Fruit fly (Drosophila melanogaster): Measurements from ENCODE around the gene HIP.

The HIP gene

DNA sequence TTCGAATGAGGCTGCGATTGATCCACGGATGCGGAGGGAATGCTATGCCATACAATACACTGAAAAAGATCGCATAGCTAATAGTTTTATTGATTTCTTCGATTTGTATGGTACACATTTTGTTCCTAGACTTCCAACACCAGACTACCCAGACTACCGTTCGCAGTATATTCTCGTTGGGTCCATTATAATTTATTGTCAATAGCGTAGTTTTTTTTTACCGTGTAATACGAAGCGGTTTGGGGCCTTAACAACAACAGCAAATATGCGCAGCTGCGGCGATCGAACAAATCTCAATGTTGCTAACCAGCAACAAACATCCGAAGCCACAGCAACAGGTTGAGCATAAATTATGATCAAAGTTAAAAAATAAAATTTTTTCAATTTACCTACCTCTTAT lies 39.7 kb downstream of the HIP start (continued):
- TF ChIP-seq D19A (tag; optimal IDR thresholded peaks at IDR 0.05) (peak; percentile 63), CG14965 (GFP tag; optimal IDR thresholded peaks at IDR 0.05; ENCODE audit: borderline replicate concordance) (peak; percentile 26), corto (GFP tag; optimal IDR thresholded peaks at IDR 0.05) (no peak), da (GFP tag; optimal IDR thresholded peaks at IDR 0.05) (peak; percentile 56), Ada2b (GFP tag; IDR thresholded peaks at IDR 0.05) (peak; percentile 77), Fer1 (GFP tag; optimal IDR thresholded peaks at IDR 0.05) (peak; percentile 80), CG15479 (GFP tag; optimal IDR thresholded peaks at IDR 0.05) (no peak), fd3F (GFP tag; optimal IDR thresholded peaks at IDR 0.05) (peak; percentile 70), CG7987 (GFP tag; optimal IDR thresholded peaks at IDR 0.05) (peak; percentile 50), B-H2 (GFP tag; optimal IDR thresholded peaks at IDR 0.05) (peak; percentile 57), row (GFP tag; IDR thresholded peaks at IDR 0.05) (peak; percentile 84), nmo (GFP tag; optimal IDR thresholded peaks at IDR 0.05) (peak; percentile 81), lola (GFP tag; optimal IDR thresholded peaks at IDR 0.05) (peak in 1 of 3 experiments; percentile 67), odd (GFP tag; optimal IDR thresholded peaks at IDR 0.05) (peak; percentile 72), CG34224 (GFP tag; IDR thresholded peaks at IDR 0.05; ENCODE audit: partially characterized antibody) (no peak), BtbVII (GFP tag; optimal IDR thresholded peaks at IDR 0.05) (peak; percentile 72), Drgx (GFP tag; IDR thresholded peaks at IDR 0.05) (peak; percentile 71), PHDP (tag; optimal IDR thresholded peaks at IDR 0.05) (peak; percentile 80), Hr39 (optimal IDR thresholded peaks at IDR 0.05) (no peak), usp (GFP tag; optimal IDR thresholded peaks at IDR 0.05) (no peak), insv (GFP tag; optimal IDR thresholded peaks at IDR 0.05) (no peak), CG10462 (GFP tag; optimal IDR thresholded peaks at IDR 0.05) (peak; percentile 40), pzg (GFP tag; optimal IDR thresholded peaks at IDR 0.05) (no peak), rib (GFP tag; IDR thresholded peaks at IDR 0.05) (0 out of 2 replicates have a peak, but pooled peaks have one; percentile 14), CG6654 (GFP tag; optimal IDR thresholded peaks at IDR 0.05) (peak; percentile 17), zfh1 (GFP tag; IDR thresholded peaks at IDR 0.05) (peak; percentile 79), ftz-f1 (GFP tag; optimal IDR thresholded peaks at IDR 0.05) (no peak), HHEX (GFP tag; optimal IDR thresholded peaks at IDR 0.05) (peak; percentile 82), ab (GFP tag; optimal IDR thresholded peaks at IDR 0.05) (peak; percentile 48), salm (tag; optimal IDR thresholded peaks at IDR 0.05) (peak; percentile 71), CG31388 (GFP tag; optimal IDR thresholded peaks at IDR 0.05) (no peak), chm (GFP tag; IDR thresholded peaks at IDR 0.05) (peak; percentile 80), CG12299 (tag; optimal IDR thresholded peaks at IDR 0.05) (peak; percentile 61), CG32772 (GFP tag; IDR thresholded peaks at IDR 0.05) (peak; percentile 74), dimm (GFP tag; IDR thresholded peaks at IDR 0.05) (no peak), jing (GFP tag; optimal IDR thresholded peaks at IDR 0.05) (peak; percentile 62), sna (GFP tag; IDR thresholded peaks at IDR 0.05; ENCODE audit: partially characterized antibody) (no peak), jumu (GFP tag; optimal IDR thresholded peaks at IDR 0.05) (peak; percentile 58), pho (GFP tag; optimal IDR thresholded peaks at IDR 0.05) (peak; percentile 67), grau (tag; optimal IDR thresholded peaks at IDR 0.05) (peak; percentile 77), Hmx (GFP tag; optimal IDR thresholded peaks at IDR 0.05) (peak; percentile 10), CG7928 (GFP tag; optimal IDR thresholded peaks at IDR 0.05) (no peak), jigr1 (GFP tag; IDR thresholded peaks at IDR 0.05) (peak; percentile 61; the same call in 1 of the 3 replicates), CG2116 (GFP tag; optimal IDR thresholded peaks at IDR 0.05) (no peak), HLHmδ (GFP tag; optimal IDR thresholded peaks at IDR 0.05) (no peak), ems (GFP tag; optimal IDR thresholded peaks at IDR 0.05) (peak; percentile 65), CG3726 (GFP tag; IDR thresholded peaks at IDR 0.05) (0 out of 3 replicates have a peak, but pooled peaks have one; percentile 50), eve (GFP tag; optimal IDR thresholded peaks at IDR 0.05) (peak in 1 of 2 experiments; percentile 92), CG6791 (GFP tag; IDR thresholded peaks at IDR 0.05; ENCODE audit: partially characterized antibody) (no peak), bcd (GFP tag; optimal IDR thresholded peaks at IDR 0.05) (peak; percentile 79), CG13287 (GFP tag; IDR thresholded peaks at IDR 0.05; ENCODE audit: partially characterized antibody) (no peak)
